Fruit fly (Drosophila melanogaster) whole organism, embryonic: ENCODE measurements around the gene CG17819.

Experiments
- Bgb ChIP-seq: fragments of 200-800 bp; sonication (Bioruptor generic); IDR thresholded peaks from 2 replicates; pipeline ENCODE4 v1.3.6; 2022; ENCODE audit warnings: missing biosample characterization, missing genetic modification characterization; ENCODE audit not compliant: partially characterized antibody
- Blimp-1 ChIP-seq: fragments of 200-800 bp; sonication (Bioruptor generic); optimal IDR thresholded peaks from 3 replicates; lab custom pipeline; 2018; ENCODE audit warnings: missing biosample characterization, missing genetic modification characterization, mild to moderate bottlenecking, moderate library complexity, missing genetic modification reagents
- Bteb2 ChIP-seq: fragments of 200-800 bp; sonication (Bioruptor generic); optimal IDR thresholded peaks from 2 replicates; lab custom pipeline; 2016; ENCODE audit warnings: missing biosample characterization, missing genetic modification characterization
- CG10147 ChIP-seq: fragments of 200-800 bp; sonication (Bioruptor generic); optimal IDR thresholded peaks from 2 replicates; lab custom pipeline; 2019; ENCODE audit warnings: missing biosample characterization, mild to moderate bottlenecking, missing genetic modification characterization, moderate library complexity
- CG10431 ChIP-seq: fragments of 200-800 bp; sonication (Bioruptor generic); optimal IDR thresholded peaks from 3 replicates; lab custom pipeline; 2018; ENCODE audit warnings: missing biosample characterization, mild to moderate bottlenecking, missing genetic modification characterization
- CG11695 ChIP-seq: fragments of 200-800 bp; sonication (Bioruptor generic); IDR thresholded peaks from 3 replicates; pipeline ENCODE4 v1.3.6; 2022; ENCODE audit warnings: missing biosample characterization, missing genetic modification characterization
- CG13296 ChIP-seq: fragments of 200-800 bp; sonication (Bioruptor generic); optimal IDR thresholded peaks from 3 replicates; lab custom pipeline; 2018; ENCODE audit warnings: missing biosample characterization, mild to moderate bottlenecking, missing genetic modification characterization
- CG14965 ChIP-seq: fragments of 200-800 bp; sonication (Bioruptor generic); optimal IDR thresholded peaks from 2 replicates; lab custom pipeline; 2016; ENCODE audit warnings: missing biosample characterization, missing genetic modification characterization, borderline replicate concordance
- CG17359 ChIP-seq: fragments of 200-800 bp; sonication (Bioruptor generic); optimal IDR thresholded peaks from 3 replicates; lab custom pipeline; 2018; ENCODE audit warnings: missing biosample characterization, mild to moderate bottlenecking, missing genetic modification characterization, moderate library complexity
- CG17385 ChIP-seq: fragments of 200-800 bp; sonication (Bioruptor generic); optimal IDR thresholded peaks from 3 replicates; lab custom pipeline; 2018; ENCODE audit warnings: missing biosample characterization, mild to moderate bottlenecking, missing genetic modification characterization
- CG17612 ChIP-seq: fragments of 200-800 bp; sonication (Bioruptor generic); IDR thresholded peaks from 2 replicates; pipeline ENCODE4 v1.3.6; 2022; ENCODE audit warnings: missing biosample characterization, missing genetic modification characterization
- CG18262 ChIP-seq: fragments of 200-800 bp; optimal IDR thresholded peaks from 3 replicates; lab custom pipeline; 2019; ENCODE audit warnings: missing biosample characterization, mild to moderate bottlenecking, missing genetic modification characterization, moderate library complexity
- CG2199 ChIP-seq: fragments of 200-800 bp; sonication (Bioruptor generic); IDR thresholded peaks from 3 replicates; pipeline ENCODE4 v1.3.6; 2022; ENCODE audit warnings: missing biosample characterization, missing genetic modification characterization
- CG2875 ChIP-seq: fragments of 200-800 bp; sonication (Bioruptor generic); optimal IDR thresholded peaks from 2 replicates; lab custom pipeline; 2017; ENCODE audit warnings: missing biosample characterization, mild to moderate bottlenecking, missing genetic modification characterization, missing genetic modification reagents
- CG31365 ChIP-seq: fragments of 200-800 bp; sonication (Bioruptor generic); optimal IDR thresholded peaks from 2 replicates; lab custom pipeline; 2018; ENCODE audit warnings: missing biosample characterization, mild to moderate bottlenecking, missing genetic modification characterization
- CG4360 ChIP-seq: fragments of 200-800 bp; sonication (Bioruptor generic); IDR thresholded peaks from 2 replicates; pipeline ENCODE4 v1.3.6; 2022; ENCODE audit warnings: missing biosample characterization, missing genetic modification characterization
- CG4730 ChIP-seq: fragments of 200-800 bp; sonication (Bioruptor generic); IDR thresholded peaks from 2 replicates; pipeline ENCODE4 v1.3.6; 2022; ENCODE audit warnings: missing biosample characterization, missing genetic modification characterization
- CG7357 ChIP-seq: fragments of 200-800 bp; sonication (Bioruptor generic); IDR thresholded peaks from 3 replicates; pipeline ENCODE4 v1.3.6; 2022; ENCODE audit warnings: missing biosample characterization, missing genetic modification characterization
- CG9817 ChIP-seq: fragments of 200-800 bp; sonication (Bioruptor generic); optimal IDR thresholded peaks from 2 replicates; lab custom pipeline; 2018; ENCODE audit warnings: missing biosample characterization, mild to moderate bottlenecking, missing genetic modification characterization, moderate library complexity
- CG9876 ChIP-seq: fragments of 200-800 bp; sonication (Bioruptor generic); optimal IDR thresholded peaks from 2 replicates; lab custom pipeline; 2016; ENCODE audit warnings: missing biosample characterization, missing genetic modification characterization
- Chrac-16 ChIP-seq: fragments of 200-800 bp; sonication (Bioruptor generic); optimal IDR thresholded peaks from 3 replicates; lab custom pipeline; 2016; ENCODE audit warnings: missing biosample characterization, missing genetic modification characterization
- CoRest ChIP-seq: fragments of 200-800 bp; sonication (Bioruptor generic); optimal IDR thresholded peaks from 3 replicates; lab custom pipeline; 2018; ENCODE audit warnings: missing biosample characterization, mild to moderate bottlenecking, missing genetic modification characterization, moderate library complexity
- Deaf1 ChIP-seq: fragments of 200-800 bp; optimal IDR thresholded peaks from 3 replicates; lab custom pipeline; 2019; ENCODE audit warnings: missing biosample characterization, mild to moderate bottlenecking, missing genetic modification characterization, moderate library complexity
- Dip3 ChIP-seq: fragments of 200-800 bp; sonication (Bioruptor generic); optimal IDR thresholded peaks from 3 replicates; lab custom pipeline; 2016; ENCODE audit warnings: missing biosample characterization, missing genetic modification characterization
- HLH54F ChIP-seq: fragments of 200-800 bp; sonication (Bioruptor generic); optimal IDR thresholded peaks from 3 replicates; lab custom pipeline; 2016; ENCODE audit warnings: missing biosample characterization, missing genetic modification characterization
- NC2α ChIP-seq: fragments of 200-800 bp; sonication (Bioruptor generic); optimal IDR thresholded peaks from 2 replicates; lab custom pipeline; 2016; ENCODE audit warnings: missing biosample characterization, missing genetic modification characterization
- Sox100B ChIP-seq: fragments of 200-800 bp; sonication (Bioruptor generic); optimal IDR thresholded peaks from 3 replicates; lab custom pipeline; 2018; ENCODE audit warnings: missing biosample characterization, mild to moderate bottlenecking, missing genetic modification characterization
- Stat92E ChIP-seq, 3 experiments: fragments of >200 bp in 2 of 3; fragments of 200-800 bp in 1 of 3; sonication (Bioruptor generic) in 1 of 3; optimal IDR thresholded peaks; 2 replicates each; lab custom pipeline; 2017 to 2019; ENCODE audit warnings: missing biosample characterization in 3 of 3, missing genetic modification characterization in 3 of 3, mild to moderate bottlenecking in 1 of 3, moderate library complexity in 1 of 3
- ara ChIP-seq: fragments of 200-800 bp; sonication (Bioruptor generic); IDR thresholded peaks from 2 replicates; pipeline ENCODE4 v1.3.6; 2022; ENCODE audit warnings: missing biosample characterization, missing genetic modification characterization
- cato ChIP-seq: fragments of 200-800 bp; sonication (Bioruptor generic); optimal IDR thresholded peaks from 2 replicates; lab custom pipeline; 2016; ENCODE audit warnings: missing biosample characterization, missing genetic modification characterization, borderline replicate concordance
- dimm ChIP-seq: fragments of 200-800 bp; sonication (Bioruptor generic); IDR thresholded peaks from 2 replicates; pipeline ENCODE4 v1.3.6; 2022; ENCODE audit warnings: missing biosample characterization, missing genetic modification characterization
- disco-r ChIP-seq: fragments of 200-800 bp; sonication (Bioruptor generic); optimal IDR thresholded peaks from 2 replicates; lab custom pipeline; 2016; ENCODE audit warnings: missing biosample characterization, missing genetic modification characterization
- gt ChIP-seq: fragments of 200-800 bp; sonication (Bioruptor generic); IDR thresholded peaks from 2 replicates; pipeline ENCODE4 v1.3.6; 2022; ENCODE audit warnings: missing biosample characterization, missing genetic modification characterization
- h ChIP-seq: fragments of >200 bp; optimal IDR thresholded peaks from 2 replicates; lab custom pipeline; 2017
- hkb ChIP-seq, 2 experiments: fragments of 200-800 bp in 1 of 2; fragments of >200 bp in 1 of 2; sonication (Bioruptor generic) in 1 of 2; IDR thresholded peaks in 1 of 2; optimal IDR thresholded peaks in 1 of 2; 2 replicates each; pipeline versions ENCODE4 v1.3.6 to Lab custom; 2017 to 2022; ENCODE audit warnings: missing biosample characterization in 1 of 2, missing genetic modification characterization in 1 of 2
- ken ChIP-seq: fragments of 200-800 bp; sonication (Bioruptor generic); IDR thresholded peaks from 3 replicates; pipeline ENCODE4 v1.3.6; 2022; ENCODE audit warnings: missing biosample characterization, missing genetic modification characterization
- lmd ChIP-seq: fragments of 200-800 bp; sonication (Bioruptor generic); IDR thresholded peaks from 2 replicates; pipeline ENCODE4 v1.3.6; 2022; ENCODE audit warnings: missing biosample characterization, missing genetic modification characterization
- luna ChIP-seq: fragments of 200-800 bp; sonication (Bioruptor generic); optimal IDR thresholded peaks from 2 replicates; lab custom pipeline; 2016; ENCODE audit warnings: missing biosample characterization, missing genetic modification characterization
- maf-S ChIP-seq: fragments of 200-800 bp; sonication (Bioruptor generic); optimal IDR thresholded peaks from 2 replicates; lab custom pipeline; 2016; ENCODE audit warnings: missing biosample characterization, missing genetic modification characterization
- nerfin-2 ChIP-seq: fragments of 200-800 bp; sonication (Bioruptor generic); IDR thresholded peaks from 2 replicates; pipeline ENCODE4 v1.3.6; 2022; ENCODE audit warnings: missing biosample characterization, missing genetic modification characterization; ENCODE audit not compliant: partially characterized antibody
- otp ChIP-seq: fragments of 200-800 bp; sonication (Bioruptor generic); IDR thresholded peaks from 3 replicates; pipeline ENCODE4, ENCODE4 v1.3.6; 2022; ENCODE audit warnings: missing biosample characterization, missing genetic modification characterization
- psq ChIP-seq: fragments of 200-800 bp; sonication (Bioruptor generic); optimal IDR thresholded peaks from 2 replicates; lab custom pipeline; 2017; ENCODE audit warnings: missing biosample characterization, missing genetic modification characterization
- trem ChIP-seq: fragments of 200-800 bp; optimal IDR thresholded peaks from 3 replicates; lab custom pipeline; 2019; ENCODE audit warnings: missing biosample characterization, mild to moderate bottlenecking, missing genetic modification characterization, moderate library complexity
- wek ChIP-seq: fragments of 200-800 bp; sonication (Bioruptor generic); optimal IDR thresholded peaks from 3 replicates; lab custom pipeline; 2018; ENCODE audit warnings: missing biosample characterization, mild to moderate bottlenecking, missing genetic modification characterization, moderate library complexity
- yki ChIP-seq: fragments of >200 bp; optimal IDR thresholded peaks from 3 replicates; lab custom pipeline; 2018

The CG17819 gene

dm6 chr3R:21853618-21854573 is 31.5 kb downstream of the CG17819 start (continued):
- TF ChIP-seq disco-r (GFP tag; lab: Kevin White, UChicago) (no peak), psq (GFP tag; lab: Kevin White, UChicago) (peak; percentile 70), CG14965 (peak; percentile 1), CG7357 (GFP tag; lab: Robert Waterston, UW) (no peak)

- TF ChIP-seq Bgb (GFP tag; lab: Robert Waterston, UW) (0 out of 2 replicates have a peak, but pooled peaks have one; percentile 21), dimm (GFP tag; lab: Robert Waterston, UW) (no peak), hkb (optimal IDR thresholded peaks at IDR 0.05; lab: Kevin White, UChicago) (no peak), hkb (GFP tag; IDR thresholded peaks at IDR 0.05; lab: Robert Waterston, UW) (0 out of 2 replicates have a peak, but pooled peaks have one; percentile 8), CG9876 (GFP tag; lab: Kevin White, UChicago) (no peak), CG2875 (GFP tag; lab: Kevin White, UChicago) (no peak), CG4730 (no peak), CG17385 (GFP tag; lab: Kevin White, UChicago) (peak; percentile 26), Bteb2 (GFP tag; lab: Kevin White, UChicago) (no peak), HLH54F (GFP tag; lab: Kevin White, UChicago) (peak; percentile 3), cato (GFP tag; lab: Kevin White, UChicago) (no peak), CG17612 (GFP tag; lab: Robert Waterston, UW) (no peak), psq (GFP tag; lab: Kevin White, UChicago) (peak; percentile 79), Chrac-16 (GFP tag; lab: Kevin White, UChicago) (no peak), wek (GFP tag; lab: Kevin White, UChicago) (no peak), Deaf1 (peak; percentile 10), CG2199 (GFP tag; lab: Robert Waterston, UW) (peak; percentile 68; the same call in 2 of the 3 replicates), CG13296 (GFP tag; lab: Kevin White, UChicago) (peak; percentile 15), trem (tag; lab: Kevin White, UChicago) (no peak), NC2α (no peak), CG10431 (GFP tag; lab: Kevin White, UChicago) (no peak), ara (GFP tag; lab: Robert Waterston, UW) (no peak), CG9817 (peak; percentile 50), CoRest (tag; lab: Kevin White, UChicago) (peak; percentile 14), nerfin-2 (GFP tag; lab: Robert Waterston, UW) (no peak), Sox100B (GFP tag; lab: Kevin White, UChicago) (no peak), CG31365 (no peak), Dip3 (GFP tag; lab: Kevin White, UChicago) (peak; percentile 18), lmd (GFP tag; lab: Robert Waterston, UW) (0 out of 2 replicates have a peak, but pooled peaks have one; percentile 43), Blimp-1 (GFP tag; lab: Kevin White, UChicago) (peak; percentile 14), Stat92E (GFP tag; optimal IDR thresholded peaks at IDR 0.05; lab: Kevin White, UChicago) (no peak), gt (GFP tag; lab: Robert Waterston, UW) (no peak), CG10147 (GFP tag; lab: Kevin White, UChicago) (peak; percentile 36), CG11695 (GFP tag; lab: Robert Waterston, UW) (peak; percentile 56; the same call in 1 of the 3 replicates), h (no peak), CG17359 (tag; lab: Kevin White, UChicago) (peak; percentile 10), otp (GFP tag; lab: Robert Waterston, UW) (0 out of 3 replicates have a peak, but pooled peaks have one; percentile 19), yki (lab: Kevin White, UChicago) (no peak), maf-S (no peak), ken (no peak), CG18262 (tag; lab: Kevin White, UChicago) (no peak), luna (GFP tag; lab: Kevin White, UChicago) (no peak), CG4360 (GFP tag; lab: Robert Waterston, UW) (0 out of 2 replicates have a peak, but pooled peaks have one; percentile 17)
These were observed 32.6 kb downstream of the CG17819 start for dm6 chr3R:21852579-21853233.
